Worm (Caenorhabditis elegans) whole organism, L1 larva: ENCODE data around the gene fbxa-184.

Source experiments
- aha-1 ChIP-seq: fragments of 150-350 bp; optimal IDR thresholded peaks from 2 replicates; lab custom pipeline; 2014; ENCODE audit warnings: missing biosample characterization, missing genetic modification characterization
- blmp-1 ChIP-seq: fragments of 150-350 bp; optimal IDR thresholded peaks from 2 replicates; lab custom pipeline; 2014; ENCODE audit warnings: missing biosample characterization, missing genetic modification characterization
- dpl-1 ChIP-seq, 3 experiments: fragments of 150-350 bp in 2 of 3; sonication (generic microtip) in 1 of 3; optimal IDR thresholded peaks; 2 replicates each; lab custom pipeline; 2014 to 2017; ENCODE audit warnings: missing biosample characterization in 3 of 3, missing genetic modification characterization in 3 of 3, missing genetic modification reagents in 3 of 3
- egl-27 ChIP-seq, 2 experiments: fragments of 150-350 bp in 1 of 2; sonication (generic microtip); optimal IDR thresholded peaks; 3 replicates each; lab custom pipeline; 2017 to 2018; ENCODE audit warnings: missing biosample characterization in 2 of 2, missing genetic modification characterization in 2 of 2, missing genetic modification reagents in 2 of 2
- irx-1 ChIP-seq: sonication (generic microtip); optimal IDR thresholded peaks from 2 replicates; lab custom pipeline; 2016; ENCODE audit warnings: missing genetic modification characterization, missing compliant biosample characterization
- lsy-2 ChIP-seq, 2 experiments: fragments of 150-350 bp; optimal IDR thresholded peaks; 2 replicates each; lab custom pipeline; 2014; ENCODE audit warnings: missing biosample characterization in 2 of 2, missing genetic modification characterization in 2 of 2
- nhr-11 ChIP-seq: fragments of 150-350 bp; optimal IDR thresholded peaks from 2 replicates; lab custom pipeline; 2014; ENCODE audit warnings: missing biosample characterization, missing genetic modification characterization
- nhr-237 ChIP-seq: fragments of 150-350 bp; optimal IDR thresholded peaks from 2 replicates; lab custom pipeline; 2014; ENCODE audit warnings: missing biosample characterization, missing genetic modification characterization
- nhr-76 ChIP-seq: sonication (generic microtip); optimal IDR thresholded peaks from 2 replicates; lab custom pipeline; 2017; ENCODE audit warnings: missing biosample characterization, missing genetic modification characterization
- snu-23 ChIP-seq: sonication (generic microtip); optimal IDR thresholded peaks from 2 replicates; lab custom pipeline; 2016; ENCODE audit warnings: missing genetic modification characterization, missing compliant biosample characterization
- sox-4 ChIP-seq: sonication (generic microtip); optimal IDR thresholded peaks from 2 replicates; lab custom pipeline; 2016; ENCODE audit warnings: missing genetic modification characterization, missing compliant biosample characterization
- sup-37 ChIP-seq: fragments of 200-800 bp; sonication (Bioruptor generic); optimal IDR thresholded peaks from 2 replicates; lab custom pipeline; 2018; ENCODE audit warnings: mild to moderate bottlenecking, missing genetic modification characterization, missing compliant biosample characterization
- xbp-1 ChIP-seq: sonication (generic microtip); optimal IDR thresholded peaks from 2 replicates; lab custom pipeline; 2016; ENCODE audit warnings: missing genetic modification characterization, missing compliant biosample characterization

ce11 chrII:1670985-1671384, 39.1 kb upstream of the fbxa-184 start:
- TF ChIP-seq blmp-1 (tag; lab: Kevin White, UChicago) (no peak), sox-4 (no peak), nhr-237 (tag; lab: Kevin White, UChicago) (no peak), irx-1 (tag; lab: Kevin White, UChicago) (no peak), sup-37 (GFP tag; lab: Kevin White, UChicago) (no peak), dpl-1 (GFP tag; optimal IDR thresholded peaks at IDR 0.05; lab: Kevin White, UChicago) (no peak), snu-23 (no peak), egl-27 (tag; optimal IDR thresholded peaks at IDR 0.05; lab: Kevin White, UChicago) (no peak), aha-1 (no peak), xbp-1 (tag; lab: Kevin White, UChicago) (no peak), lsy-2 (tag; optimal IDR thresholded peaks at IDR 0.05; lab: Kevin White, UChicago) (no peak), nhr-76 (tag; lab: Kevin White, UChicago) (no peak), nhr-11 (tag; lab: Kevin White, UChicago) (no peak)
